Worm (Caenorhabditis elegans): ENCODE data around the gene slcr-46.3.

DNA sequence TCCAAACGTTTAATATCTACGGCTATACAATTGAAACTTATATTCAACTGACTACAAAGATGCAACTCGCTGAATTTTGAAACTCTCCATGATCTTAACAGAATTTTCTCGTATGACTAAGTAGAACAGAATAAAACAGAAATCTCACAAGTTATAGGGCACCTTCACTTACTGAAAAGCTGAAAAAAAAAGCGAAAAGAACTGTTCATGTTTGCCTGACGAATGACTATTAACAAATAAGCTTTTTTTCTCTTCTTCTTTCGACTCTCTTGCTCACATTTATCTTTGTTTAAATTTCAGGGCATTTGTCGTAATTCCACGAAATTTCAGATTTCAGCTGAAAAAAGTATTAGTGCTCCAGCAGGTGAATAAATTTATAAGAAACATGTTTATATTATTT, 21.2 kb downstream of the slcr-46.3 start, which contains the start of gene xbx-6:
- TF ChIP-seq pax-3 (tag; optimal IDR thresholded peaks at IDR 0.05) (no peak), nhr-76 (tag; optimal IDR thresholded peaks at IDR 0.05) (no peak)
